Worm (Caenorhabditis elegans) whole organism, early embryonic: ENCODE data around the gene mrps-10.

ENCODE experiments used
- ama-1 ChIP-seq: fragments of 150-350 bp; optimal IDR thresholded peaks from 2 replicates; lab custom pipeline; 2014
- ceh-36 ChIP-seq: sonication (generic microtip); optimal IDR thresholded peaks from 2 replicates; lab custom pipeline; 2016; ENCODE audit warnings: missing genetic modification characterization, inconsistent platforms, missing compliant biosample characterization
- tbx-11 ChIP-seq: fragments of 200-800 bp; sonication (Bioruptor generic); IDR thresholded peaks from 2 replicates; pipeline ENCODE4 v1.3.6; 2022; ENCODE audit warnings: missing genetic modification characterization, missing compliant biosample characterization

DNA sequence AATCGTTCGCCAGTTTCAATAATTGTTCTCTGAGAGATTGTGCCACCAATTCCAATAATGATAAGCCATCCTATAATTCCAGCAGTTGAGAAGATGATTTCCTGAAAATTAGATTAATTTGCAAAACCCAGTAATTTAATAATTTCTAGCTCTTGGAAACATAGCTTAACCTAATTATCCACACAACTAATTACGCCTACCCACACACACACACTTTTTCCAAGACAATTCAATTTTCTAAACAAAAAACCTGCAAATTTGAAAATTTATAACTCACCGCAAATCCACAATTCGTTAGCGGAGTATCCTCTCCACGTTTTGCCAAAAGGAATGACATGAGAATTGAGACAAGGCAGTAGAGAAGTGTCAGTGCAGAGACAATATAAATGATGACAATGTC, 9.9 kb upstream of the mrps-10 start:
- TF ChIP-seq tbx-11 (GFP tag; lab: Robert Waterston, UW), result no peak
- no peak for TF ChIP-seq ama-1 (lab: Kevin White, UChicago)
- TF ChIP-seq ceh-36 (tag; lab: Kevin White, UChicago), result no peak
